Fruit fly (Drosophila melanogaster) whole organism, prepupa: Measurements from ENCODE around the gene CG32457.

Experiments used
- Blimp-1 ChIP-seq: fragments of 200-800 bp; sonication (Bioruptor generic); optimal IDR thresholded peaks from 3 replicates; lab custom pipeline; 2017; ENCODE audit warnings: missing biosample characterization, missing genetic modification characterization, mild to moderate bottlenecking, moderate library complexity, missing genetic modification reagents
- CG10631 ChIP-seq: fragments of 200-800 bp; sonication (Bioruptor generic); optimal IDR thresholded peaks from 2 replicates; lab custom pipeline; 2016; ENCODE audit warnings: missing biosample characterization, missing genetic modification characterization
- CG11762 ChIP-seq: fragments of 200-800 bp; sonication (Bioruptor generic); optimal IDR thresholded peaks from 3 replicates; lab custom pipeline; 2016; ENCODE audit warnings: missing biosample characterization, missing genetic modification characterization; ENCODE audit not compliant: insufficient read depth
- CG11902 ChIP-seq: fragments of 200-800 bp; sonication (Bioruptor generic); optimal IDR thresholded peaks from 3 replicates; lab custom pipeline; 2016; ENCODE audit warnings: missing biosample characterization, missing genetic modification characterization
- CG16779 ChIP-seq: fragments of 200-800 bp; sonication (Bioruptor generic); optimal IDR thresholded peaks from 3 replicates; lab custom pipeline; 2017; ENCODE audit warnings: missing biosample characterization, mild to moderate bottlenecking, missing genetic modification characterization
- CG31627 ChIP-seq: fragments of 200-800 bp; sonication (Bioruptor generic); optimal IDR thresholded peaks from 3 replicates; lab custom pipeline; 2016; ENCODE audit warnings: missing biosample characterization, missing genetic modification characterization
- CG4318 ChIP-seq: fragments of 200-800 bp; sonication (Bioruptor generic); optimal IDR thresholded peaks from 3 replicates; lab custom pipeline; 2017; ENCODE audit warnings: missing biosample characterization, mild to moderate bottlenecking, missing genetic modification characterization
- CG6276 ChIP-seq: fragments of 200-800 bp; sonication (Bioruptor generic); optimal IDR thresholded peaks from 2 replicates; lab custom pipeline; 2017; ENCODE audit warnings: missing biosample characterization, mild to moderate bottlenecking, missing genetic modification characterization
- CG6792 ChIP-seq: fragments of 200-800 bp; sonication (Bioruptor generic); optimal IDR thresholded peaks from 3 replicates; lab custom pipeline; 2016; ENCODE audit warnings: missing biosample characterization, missing genetic modification characterization
- CG6808 ChIP-seq: fragments of 200-800 bp; sonication (Bioruptor generic); optimal IDR thresholded peaks from 3 replicates; lab custom pipeline; 2017; ENCODE audit warnings: missing biosample characterization, missing genetic modification characterization, mild to moderate bottlenecking, moderate library complexity, missing genetic modification reagents
- CG8319 ChIP-seq: fragments of 200-800 bp; sonication (Bioruptor generic); optimal IDR thresholded peaks from 3 replicates; lab custom pipeline; 2016; ENCODE audit warnings: missing biosample characterization, missing genetic modification characterization
- CG8632 ChIP-seq: fragments of 200-800 bp; sonication (Bioruptor generic); optimal IDR thresholded peaks from 3 replicates; lab custom pipeline; 2016; ENCODE audit warnings: missing biosample characterization, missing genetic modification characterization
- CG9139 ChIP-seq: fragments of 200-800 bp; sonication (Bioruptor generic); optimal IDR thresholded peaks from 3 replicates; lab custom pipeline; 2017; ENCODE audit warnings: missing biosample characterization, mild to moderate bottlenecking, missing genetic modification characterization
- Eip75B ChIP-seq: fragments of 200-800 bp; sonication (Bioruptor generic); optimal IDR thresholded peaks from 3 replicates; lab custom pipeline; 2016; ENCODE audit warnings: missing biosample characterization, missing genetic modification characterization
- Eip78C ChIP-seq: fragments of 200-800 bp; sonication (Bioruptor generic); peaks from one replicate; lab custom pipeline; 2016; ENCODE audit warnings: missing biosample characterization, missing genetic modification characterization
- Ets21C ChIP-seq: fragments of 200-800 bp; sonication (Bioruptor generic); optimal IDR thresholded peaks from 3 replicates; lab custom pipeline; 2016; ENCODE audit warnings: missing biosample characterization, missing genetic modification characterization
- Gug ChIP-seq: fragments of 200-800 bp; sonication (Bioruptor generic); IDR thresholded peaks from 2 replicates; pipeline ENCODE4 v1.3.6; 2022; ENCODE audit warnings: missing biosample characterization, missing genetic modification characterization
- Hr4 ChIP-seq: fragments of 200-800 bp; sonication (Bioruptor generic); optimal IDR thresholded peaks from 3 replicates; lab custom pipeline; 2016; ENCODE audit warnings: missing biosample characterization, missing genetic modification characterization
- OdsH ChIP-seq: fragments of 200-800 bp; sonication (Bioruptor generic); optimal IDR thresholded peaks from 3 replicates; lab custom pipeline; 2016; ENCODE audit warnings: missing biosample characterization, missing genetic modification characterization
- Sox14 ChIP-seq: fragments of 200-800 bp; sonication (Bioruptor generic); optimal IDR thresholded peaks from 3 replicates; lab custom pipeline; 2016; ENCODE audit warnings: missing biosample characterization, missing genetic modification characterization
- Sox15 ChIP-seq: fragments of 200-800 bp; sonication (Bioruptor generic); optimal IDR thresholded peaks from 3 replicates; lab custom pipeline; 2016; ENCODE audit warnings: missing biosample characterization, missing genetic modification characterization
- achi ChIP-seq: fragments of 200-800 bp; sonication (Bioruptor generic); optimal IDR thresholded peaks from 3 replicates; lab custom pipeline; 2016; ENCODE audit warnings: missing biosample characterization, missing genetic modification characterization
- acj6 ChIP-seq: fragments of 200-800 bp; sonication (Bioruptor generic); optimal IDR thresholded peaks from 3 replicates; lab custom pipeline; 2016; ENCODE audit warnings: missing biosample characterization, missing genetic modification characterization
- dsx ChIP-seq: fragments of 200-800 bp; optimal IDR thresholded peaks from 3 replicates; lab custom pipeline; 2019; ENCODE audit warnings: missing biosample characterization, mild to moderate bottlenecking, missing genetic modification characterization, moderate library complexity; ENCODE audit not compliant: poor library complexity, severe bottlenecking
- eg ChIP-seq: fragments of 200-800 bp; sonication (Bioruptor generic); IDR thresholded peaks from 3 replicates; pipeline ENCODE4 v1.3.6; 2022; ENCODE audit warnings: missing biosample characterization, missing genetic modification characterization
- esn ChIP-seq: fragments of 200-800 bp; sonication (Bioruptor generic); optimal IDR thresholded peaks from 2 replicates; lab custom pipeline; 2016; ENCODE audit warnings: missing biosample characterization, mild to moderate bottlenecking, missing genetic modification characterization, moderate library complexity
- fd85E ChIP-seq: fragments of 200-800 bp; sonication (Bioruptor generic); optimal IDR thresholded peaks from 3 replicates; lab custom pipeline; 2016; ENCODE audit warnings: missing biosample characterization, missing genetic modification characterization
- lz ChIP-seq: fragments of 200-800 bp; sonication (Bioruptor generic); optimal IDR thresholded peaks from 3 replicates; lab custom pipeline; 2016; ENCODE audit warnings: missing biosample characterization, missing genetic modification characterization
- net ChIP-seq: fragments of 200-800 bp; sonication (Bioruptor generic); optimal IDR thresholded peaks from 3 replicates; lab custom pipeline; 2016; ENCODE audit warnings: missing biosample characterization, missing genetic modification characterization
- pdm3 ChIP-seq: fragments of 200-800 bp; sonication (Bioruptor generic); optimal IDR thresholded peaks from 3 replicates; lab custom pipeline; 2016; ENCODE audit warnings: missing biosample characterization, missing genetic modification characterization
- spab ChIP-seq: fragments of 200-800 bp; sonication (Bioruptor generic); optimal IDR thresholded peaks from 2 replicates; lab custom pipeline; 2017; ENCODE audit warnings: missing biosample characterization, mild to moderate bottlenecking, missing genetic modification characterization, missing genetic modification reagents
- ss ChIP-seq, 2 experiments: fragments of 200-800 bp; sonication (Bioruptor generic); optimal IDR thresholded peaks; 2 replicates in 1 of 2; 3 replicates in 1 of 2; lab custom pipeline; 2017 to 2018; ENCODE audit warnings: mild to moderate bottlenecking in 2 of 2, missing biosample characterization in 2 of 2, missing genetic modification characterization in 2 of 2, moderate library complexity in 1 of 2
- svp ChIP-seq: fragments of 200-800 bp; sonication (Bioruptor generic); peaks from one replicate; lab custom pipeline; 2016; ENCODE audit warnings: missing biosample characterization, missing genetic modification characterization
- topi ChIP-seq: fragments of 200-800 bp; sonication (Bioruptor generic); optimal IDR thresholded peaks from 3 replicates; lab custom pipeline; 2016; ENCODE audit warnings: missing biosample characterization, missing genetic modification characterization
- vri ChIP-seq: fragments of 200-800 bp; sonication (Bioruptor generic); optimal IDR thresholded peaks from 3 replicates; lab custom pipeline; 2016; ENCODE audit warnings: missing biosample characterization, mild to moderate bottlenecking, missing genetic modification characterization

CG32457 gene

DNA sequence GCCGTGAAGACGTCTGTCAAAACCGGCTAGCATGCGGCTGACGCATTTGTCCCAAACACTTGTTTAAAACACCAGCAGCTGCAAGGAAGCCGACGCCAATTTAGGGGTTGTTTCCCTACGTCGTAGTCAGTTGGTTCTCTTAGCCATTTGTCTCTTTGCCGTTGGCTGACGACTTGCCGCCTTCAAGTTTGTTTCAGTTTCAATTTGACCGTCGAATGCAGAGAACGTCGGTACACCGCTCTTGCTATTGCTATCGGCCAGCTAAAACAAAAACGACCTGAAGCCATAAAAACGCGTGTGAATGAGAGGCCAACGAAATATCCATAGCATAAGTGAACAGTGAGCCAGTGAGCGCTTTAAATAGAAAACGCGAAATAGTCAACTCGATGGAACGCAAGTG lies 10.7 kb downstream of the CG32457 start, which contains the start of gene nrm:
nrm (plus strand) TSS at position 197 of the 400 bp plus-strand sequence.
- TF ChIP-seq net (GFP tag; lab: Kevin White, UChicago): no peak

DNA sequence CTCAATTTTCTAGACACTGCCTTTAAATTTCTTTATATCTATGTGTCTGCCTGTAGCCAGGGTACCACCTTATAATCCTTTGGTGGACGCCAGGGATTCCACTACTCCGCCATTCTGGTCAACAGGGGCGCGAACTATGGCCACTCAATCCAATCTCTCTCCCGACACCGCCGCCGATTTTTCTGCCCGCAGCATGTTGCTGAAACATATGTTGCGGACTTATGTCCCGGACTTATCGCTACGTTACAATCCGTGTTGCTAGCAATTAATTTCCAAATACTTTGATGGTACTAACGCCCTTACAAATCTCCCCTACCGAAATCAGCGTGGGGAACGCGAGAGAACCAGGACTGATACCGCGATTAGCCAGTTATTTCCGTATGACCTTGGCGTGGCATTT lies 17.8 kb downstream of the CG32457 start:
- TF ChIP-seq eg: no peak
- no peak for TF ChIP-seq CG9139 (GFP tag; lab: Kevin White, UChicago)
- TF ChIP-seq CG16779 (tag; lab: Kevin White, UChicago): no peak
- no peak for TF ChIP-seq pdm3 (GFP tag; lab: Kevin White, UChicago)
- TF ChIP-seq Eip78C (GFP tag; lab: Kevin White, UChicago): no peak
- TF ChIP-seq Blimp-1 (GFP tag; lab: Kevin White, UChicago): no peak
- no peak for TF ChIP-seq Gug (GFP tag; lab: Robert Waterston, UW)
- TF ChIP-seq vri (GFP tag; lab: Kevin White, UChicago): no peak
- TF ChIP-seq Sox14: no peak
- TF ChIP-seq CG10631 (GFP tag; lab: Kevin White, UChicago): no peak
- TF ChIP-seq svp (GFP tag; lab: Kevin White, UChicago): no peak
- TF ChIP-seq CG6808 (GFP tag; lab: Kevin White, UChicago): no peak
- no peak for TF ChIP-seq fd85E (GFP tag; lab: Kevin White, UChicago)
- TF ChIP-seq ss (GFP tag; optimal IDR thresholded peaks at IDR 0.05; lab: Kevin White, UChicago): no peak
- no peak for TF ChIP-seq dsx (GFP tag; lab: Kevin White, UChicago)
- no peak for TF ChIP-seq Eip75B (GFP tag; lab: Kevin White, UChicago)
- no peak for TF ChIP-seq acj6 (GFP tag; lab: Kevin White, UChicago)
- TF ChIP-seq Ets21C (GFP tag; lab: Kevin White, UChicago): no peak
- no peak for TF ChIP-seq CG6792 (GFP tag; lab: Kevin White, UChicago)
- TF ChIP-seq, all 60 proteins: peak for 0

DNA sequence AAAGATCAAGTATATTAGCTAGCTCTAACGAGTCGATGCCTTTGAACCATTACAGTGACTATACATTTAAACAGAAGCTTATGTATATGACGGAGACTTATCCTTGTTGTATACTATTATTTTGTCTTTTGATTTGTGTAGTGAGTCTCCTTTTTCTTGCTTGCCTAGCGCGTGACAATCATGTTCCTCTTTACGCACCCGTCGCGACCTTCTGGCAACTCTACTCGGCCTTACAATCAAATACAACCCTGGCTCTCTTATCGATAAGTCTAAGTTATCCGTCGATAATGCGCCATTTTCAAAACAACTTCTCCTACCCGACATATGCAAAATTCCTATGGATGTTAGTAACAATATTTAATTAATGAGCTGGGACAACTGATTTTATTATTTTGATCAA lies 28.2 kb downstream of the CG32457 start:
- no peak for TF ChIP-seq CG6276 (GFP tag; lab: Kevin White, UChicago)
- TF ChIP-seq CG11902 (GFP tag; lab: Kevin White, UChicago): no peak
- no peak for TF ChIP-seq CG8319 (GFP tag; lab: Kevin White, UChicago)
- no peak for TF ChIP-seq CG8632 (GFP tag; lab: Kevin White, UChicago)
- TF ChIP-seq CG11762 (GFP tag; lab: Kevin White, UChicago): no peak
- no peak for TF ChIP-seq spab (GFP tag; lab: Kevin White, UChicago)
- no peak for TF ChIP-seq esn (GFP tag; lab: Kevin White, UChicago)
- TF ChIP-seq CG31627 (GFP tag; lab: Kevin White, UChicago): no peak
- no peak for TF ChIP-seq Hr4 (GFP tag; lab: Kevin White, UChicago)

DNA sequence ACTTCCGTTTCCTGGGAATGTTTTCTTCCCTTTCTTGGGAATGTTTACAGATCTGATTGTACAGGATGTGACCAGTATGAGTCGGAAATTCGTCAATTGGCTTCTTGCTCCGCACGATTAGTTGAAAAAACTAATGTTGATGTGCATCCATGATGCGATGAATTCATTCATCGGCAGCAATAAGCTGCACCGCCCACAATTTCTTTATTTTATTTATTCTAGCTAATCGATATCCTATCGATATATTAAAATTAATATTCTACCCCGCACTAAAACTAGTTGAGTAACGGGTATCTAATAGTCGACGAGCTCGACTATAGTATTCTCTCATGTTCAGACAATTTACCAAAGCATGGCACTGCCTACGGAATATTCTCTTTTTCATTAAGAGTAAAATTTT lies 33.8 kb downstream of the CG32457 start:
- TF ChIP-seq Ets21C (GFP tag; lab: Kevin White, UChicago) (no peak), spab (GFP tag; lab: Kevin White, UChicago) (no peak), Gug (GFP tag; lab: Robert Waterston, UW) (no peak), CG11902 (GFP tag; lab: Kevin White, UChicago) (no peak), OdsH (no peak), CG31627 (GFP tag; lab: Kevin White, UChicago) (no peak), lz (GFP tag; lab: Kevin White, UChicago) (no peak), esn (GFP tag; lab: Kevin White, UChicago) (no peak), Sox15 (GFP tag; lab: Kevin White, UChicago) (no peak), fd85E (GFP tag; lab: Kevin White, UChicago) (no peak), achi (no peak), CG4318 (GFP tag; lab: Kevin White, UChicago) (no peak), Eip78C (GFP tag; lab: Kevin White, UChicago) (no peak), eg (no peak), topi (GFP tag; lab: Kevin White, UChicago) (no peak)
